Fruit fly (Drosophila melanogaster) S2 (cell line): ENCODE data around the gene CG14565.

Experiments used
- CG8478 ChIP-seq: fragments of >200 bp; optimal IDR thresholded peaks from 2 replicates; lab custom pipeline; 2018
- CTCF ChIP-seq, 2 experiments: fragments of >200 bp; optimal IDR thresholded peaks; 2 replicates each; lab custom pipeline; 2018

Gene CG14565

dm6 chr3L:21730354-21730753 is 13.7 kb downstream of the CG14565 start, which contains the start of gene CG14570:
Gene CG14570, minus strand, starts transcription at chr3L:21730454.
- no peak for TF ChIP-seq CTCF (optimal IDR thresholded peaks at IDR 0.05; lab: Kevin White, UChicago)
- TF ChIP-seq CG8478, result no peak

dm6 chr3L:21728616-21729047 is 15.4 kb downstream of the CG14565 start, which contains the start of the genes CG11247 and Polr2H:
Gene CG11247, minus strand, starts transcription at chr3L:21728806.
Gene Polr2H, plus strand, starts transcription at chr3L:21728932.
- TF ChIP-seq CTCF (optimal IDR thresholded peaks at IDR 0.05; lab: Kevin White, UChicago), result peak in 1 of 2 experiments; percentile 41
- no peak for TF ChIP-seq CG8478

DNA sequence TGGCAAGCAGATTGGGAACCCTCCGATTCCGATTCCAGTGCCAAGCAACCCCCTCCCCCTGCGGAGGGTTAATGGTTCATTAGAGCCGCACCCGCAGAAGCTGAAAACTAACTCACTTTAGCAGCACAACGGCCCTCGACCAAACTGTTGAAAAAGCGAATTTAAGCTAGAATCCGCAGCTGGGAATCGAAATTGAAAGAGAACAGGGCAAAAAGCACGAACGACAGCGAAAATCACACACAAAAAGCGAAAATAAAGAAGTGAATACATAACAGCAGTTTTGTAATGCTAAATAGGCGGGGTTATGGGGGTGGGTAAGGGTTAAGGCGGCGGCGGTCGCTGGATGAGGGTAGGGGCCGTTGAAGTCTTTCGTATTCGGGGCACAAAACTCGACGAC is 16.3 kb downstream of the CG14565 start:
- TF ChIP-seq CG8478 (no peak), CTCF (optimal IDR thresholded peaks at IDR 0.05; lab: Kevin White, UChicago) (no peak)

- TF ChIP-seq CG8478 (no peak), CTCF (optimal IDR thresholded peaks at IDR 0.05; lab: Kevin White, UChicago) (no peak)
These were observed 16.9 kb downstream of the CG14565 start for dm6 chr3L:21727013-21727727.

- TF ChIP-seq CTCF (optimal IDR thresholded peaks at IDR 0.05; lab: Kevin White, UChicago), result no peak
- no peak for TF ChIP-seq CG8478
These were observed 23.2 kb downstream of the CG14565 start for dm6 chr3L:21720869-21721268.

- no peak for TF ChIP-seq CG8478
- no peak for TF ChIP-seq CTCF (optimal IDR thresholded peaks at IDR 0.05; lab: Kevin White, UChicago)
These were observed 25.8 kb downstream of the CG14565 start for dm6 chr3L:21718233-21718632.

DNA sequence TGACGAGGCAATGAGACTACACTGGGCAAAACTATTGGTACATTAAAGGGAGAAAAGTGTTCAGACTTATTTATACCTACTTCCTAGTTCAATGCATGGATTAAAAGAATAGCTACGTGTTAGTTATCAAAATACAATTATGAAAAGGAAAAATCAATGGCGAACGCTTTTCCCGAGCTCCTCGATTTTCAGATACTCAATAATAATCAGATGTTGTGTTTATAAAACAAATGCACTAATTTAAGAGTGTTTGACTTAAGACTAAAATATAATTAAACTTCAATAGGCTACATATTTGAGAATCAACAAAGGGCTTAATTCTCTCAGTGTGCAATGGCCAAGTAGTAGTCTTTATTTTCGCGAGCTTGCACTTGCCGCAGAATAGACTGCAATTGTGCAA is 28.1 kb downstream of the CG14565 start:
- TF ChIP-seq CTCF (optimal IDR thresholded peaks at IDR 0.05; lab: Kevin White, UChicago), result no peak
- TF ChIP-seq CG8478, result no peak

DNA sequence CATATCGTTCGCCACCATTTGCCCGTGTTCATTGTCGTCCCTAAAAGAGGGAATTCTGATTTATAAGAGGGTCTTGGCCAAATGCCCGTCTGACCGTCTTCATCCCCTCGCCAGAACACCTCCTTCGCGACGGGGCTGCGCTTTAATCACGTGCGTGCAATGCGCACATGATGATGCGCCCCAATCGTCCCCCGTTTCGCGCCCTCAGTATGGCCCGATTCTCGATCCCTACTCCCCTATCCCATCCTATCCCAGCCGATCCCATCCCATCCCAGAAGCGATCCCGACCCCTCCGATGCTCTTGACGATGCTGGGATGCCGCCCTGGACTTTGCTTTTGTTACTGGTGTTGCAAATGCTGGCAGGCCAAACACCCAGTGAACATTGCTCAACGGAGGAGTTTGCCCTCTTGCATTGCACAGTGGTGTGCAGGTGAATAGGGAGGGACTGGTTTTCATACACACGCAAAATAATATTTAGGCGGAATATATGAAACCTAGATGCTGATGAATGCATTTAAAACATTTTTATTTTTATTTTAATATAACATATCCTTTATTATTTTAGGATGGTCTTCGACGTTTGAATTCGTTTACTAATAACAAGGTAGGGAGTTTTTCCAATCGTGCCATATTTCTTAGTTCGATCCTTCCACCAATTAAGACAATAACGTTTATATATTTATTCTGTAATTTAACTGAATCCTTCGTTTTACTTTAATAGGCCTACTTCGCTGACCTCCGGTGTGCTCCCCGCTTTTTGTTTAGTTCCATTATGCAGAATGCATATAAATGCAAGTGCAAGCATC is 34.1 kb downstream of the CG14565 start:
- no peak for TF ChIP-seq CTCF (optimal IDR thresholded peaks at IDR 0.05; lab: Kevin White, UChicago)
- TF ChIP-seq CG8478, result no peak

dm6 chr3L:21706144-21706926 is 37.7 kb downstream of the CG14565 start, which contains the start of gene CG32447:
Gene CG32447, minus strand, starts transcription at chr3L:21706365.
- TF ChIP-seq CG8478, result no peak
- no peak for TF ChIP-seq CTCF (optimal IDR thresholded peaks at IDR 0.05; lab: Kevin White, UChicago)

- TF ChIP-seq CTCF (optimal IDR thresholded peaks at IDR 0.05; lab: Kevin White, UChicago), result no peak
- TF ChIP-seq CG8478, result no peak
These were observed 43.1 kb downstream of the CG14565 start for dm6 chr3L:21700945-21701344.

- TF ChIP-seq CTCF (optimal IDR thresholded peaks at IDR 0.05; lab: Kevin White, UChicago) (no peak), CG8478 (no peak)
These were observed 44.0 kb downstream of the CG14565 start for dm6 chr3L:21700052-21700451.

dm6 chr3L:21694647-21695046 is 49.4 kb downstream of the CG14565 start:
- TF ChIP-seq CTCF (optimal IDR thresholded peaks at IDR 0.05; lab: Kevin White, UChicago), result no peak
- no peak for TF ChIP-seq CG8478
